Worm (Caenorhabditis elegans): Measurements from ENCODE around the gene aqp-3.

aqp-3 gene

DNA sequence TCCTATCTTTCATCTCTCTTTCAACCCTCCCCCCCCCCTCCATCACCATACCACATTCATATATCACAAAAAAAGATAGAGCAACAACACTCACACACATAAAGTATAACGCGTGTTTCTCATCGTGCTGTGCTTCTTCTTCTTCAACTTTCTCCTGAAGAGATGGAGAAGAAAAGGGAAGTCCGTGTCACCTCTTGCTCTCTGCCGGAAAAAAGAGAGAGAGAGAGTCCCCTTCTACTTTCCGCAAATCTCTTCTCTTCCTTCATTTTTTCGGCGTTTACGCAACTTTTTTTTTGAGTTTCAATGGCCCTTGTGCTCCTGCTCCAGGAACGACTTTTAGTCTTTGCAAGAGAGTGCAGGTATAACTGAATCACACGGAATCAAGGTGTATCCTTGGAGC, 13.4 kb upstream of the aqp-3 start (continued):
- peak; percentile 2 for TF ChIP-seq nhr-28 (tag; optimal IDR thresholded peaks at IDR 0.05)
- no peak for TF ChIP-seq saeg-2 (GFP tag; IDR thresholded peaks at IDR 0.05)
- no peak for TF ChIP-seq daf-8 (GFP tag; IDR thresholded peaks at IDR 0.05)
- TF ChIP-seq hif-1 (tag; optimal IDR thresholded peaks at IDR 0.05), result no peak
- TF ChIP-seq ceh-82 (tag; optimal IDR thresholded peaks at IDR 0.05), result no peak
- no peak for TF ChIP-seq nhr-102 (tag; optimal IDR thresholded peaks at IDR 0.05)
- no peak for TF ChIP-seq daf-12 (tag; optimal IDR thresholded peaks at IDR 0.05)
- TF ChIP-seq lsy-2 (tag; optimal IDR thresholded peaks at IDR 0.05), result peak in 1 of 2 experiments; percentile 13
- no peak for TF ChIP-seq dpl-1 (GFP tag; optimal IDR thresholded peaks at IDR 0.05)
- no peak for TF ChIP-seq spr-1 (tag; optimal IDR thresholded peaks at IDR 0.05)
- TF ChIP-seq hlh-30 (tag; optimal IDR thresholded peaks at IDR 0.05; ENCODE audit: insufficient read depth), result peak; percentile 45
- peak; percentile 22 for TF ChIP-seq mep-1 (tag; optimal IDR thresholded peaks at IDR 0.05)
- peak; percentile 63; the same call in 1 of the 2 replicates for TF ChIP-seq ctbp-1 (GFP tag; IDR thresholded peaks at IDR 0.05)
- no peak for TF ChIP-seq madf-9 (GFP tag; conservative IDR thresholded peaks at IDR 0.05)
- peak; percentile 46 for TF ChIP-seq fkh-10 (GFP tag; optimal IDR thresholded peaks at IDR 0.05)
- peak; percentile 46 for TF ChIP-seq hlh-11 (tag; optimal IDR thresholded peaks at IDR 0.05)
- TF ChIP-seq nhr-48 (tag; optimal IDR thresholded peaks at IDR 0.05), result no peak
- TF ChIP-seq madf-5 (GFP tag; IDR thresholded peaks at IDR 0.05), result no peak
- no peak for TF ChIP-seq T20F7.1 (GFP tag; optimal IDR thresholded peaks at IDR 0.05)
- TF ChIP-seq tag-97 (GFP tag; IDR thresholded peaks at IDR 0.05), result no peak

DNA sequence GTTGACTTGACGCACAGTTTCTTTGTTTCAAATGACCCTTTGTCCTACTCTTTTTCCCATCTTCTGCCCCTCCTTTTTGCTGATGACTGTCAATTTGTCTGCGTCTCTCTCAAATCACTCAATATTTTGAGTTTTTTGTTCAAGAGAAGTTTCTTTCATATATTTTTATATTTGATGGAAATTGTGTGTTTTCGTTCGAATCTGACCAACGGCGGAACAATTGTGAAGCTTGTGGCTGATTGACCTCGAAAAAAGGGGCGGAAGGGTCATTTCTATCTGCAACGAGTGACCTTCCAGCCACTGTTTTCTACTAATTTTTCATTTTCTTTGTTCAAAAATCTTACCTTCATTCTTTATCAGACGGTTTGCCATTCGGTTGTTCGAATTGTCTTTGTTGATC, 12.4 kb upstream of the aqp-3 start:
- TF ChIP-seq daf-19 (GFP tag; conservative IDR thresholded peaks at IDR 0.05), result no peak
- no peak for TF ChIP-seq unc-130 (GFP tag; optimal IDR thresholded peaks at IDR 0.05)
- no peak for TF ChIP-seq Y75B8A.6 (GFP tag; IDR thresholded peaks at IDR 0.05)
- no peak for TF ChIP-seq lin-15B (tag; optimal IDR thresholded peaks at IDR 0.05)
- TF ChIP-seq ztf-7 (tag; optimal IDR thresholded peaks at IDR 0.05), result no peak
- no peak for TF ChIP-seq tra-1 (GFP tag; IDR thresholded peaks at IDR 0.05)
- TF ChIP-seq spr-3 (GFP tag; optimal IDR thresholded peaks at IDR 0.05), result no peak
- no peak for TF ChIP-seq sdz-12 (GFP tag; optimal IDR thresholded peaks at IDR 0.05)
- no peak for TF ChIP-seq fkh-10 (GFP tag; optimal IDR thresholded peaks at IDR 0.05)
- TF ChIP-seq Y48G9A.11 (GFP tag; IDR thresholded peaks at IDR 0.05), result no peak
- TF ChIP-seq zip-11 (GFP tag; IDR thresholded peaks at IDR 0.05), result no peak
- no peak for TF ChIP-seq lin-29 (GFP tag; IDR thresholded peaks at IDR 0.05)
- no peak for TF ChIP-seq egl-27 (tag; optimal IDR thresholded peaks at IDR 0.05)
- TF ChIP-seq nhr-102 (tag; optimal IDR thresholded peaks at IDR 0.05), result no peak
- TF ChIP-seq F26F4.8 (GFP tag; conservative IDR thresholded peaks at IDR 0.05), result no peak

DNA sequence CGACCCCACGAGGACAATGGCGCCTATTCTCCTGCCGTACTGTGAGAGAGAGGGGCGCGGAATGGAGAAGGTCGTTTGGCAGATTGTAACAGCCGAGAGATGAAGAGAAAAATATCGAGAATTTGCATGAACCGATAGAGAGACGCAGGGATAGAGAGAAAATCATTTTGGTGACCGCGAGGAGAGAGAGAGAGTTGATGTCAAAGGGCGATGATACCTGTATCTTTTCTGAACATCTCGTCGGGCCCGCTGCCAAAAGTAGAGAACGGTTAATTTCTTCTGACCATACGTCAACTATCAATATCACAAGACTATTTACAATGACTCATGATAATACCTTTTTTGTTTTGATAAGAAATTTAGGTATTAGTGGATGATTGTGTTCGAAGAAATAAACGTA, 9.7 kb upstream of the aqp-3 start:
- TF ChIP-seq unc-130 (GFP tag; optimal IDR thresholded peaks at IDR 0.05) (no peak), zfp-3 (GFP tag; conservative IDR thresholded peaks at IDR 0.05) (no peak), nhr-28 (tag; optimal IDR thresholded peaks at IDR 0.05) (peak; percentile 70), jun-1 (tag; optimal IDR thresholded peaks at IDR 0.05) (no peak), dve-1 (tag; optimal IDR thresholded peaks at IDR 0.05; ENCODE audit: insufficient read depth) (peak; percentile 22), madf-5 (GFP tag; IDR thresholded peaks at IDR 0.05) (no peak), skn-1 (tag; optimal IDR thresholded peaks at IDR 0.05) (no peak), daf-19 (GFP tag; conservative IDR thresholded peaks at IDR 0.05) (no peak), T20F7.1 (GFP tag; optimal IDR thresholded peaks at IDR 0.05) (no peak), ZK546.5 (tag; optimal IDR thresholded peaks at IDR 0.05) (no peak), ztf-11 (tag; optimal IDR thresholded peaks at IDR 0.05) (no peak), nhr-237 (tag; optimal IDR thresholded peaks at IDR 0.05) (no peak), daf-12 (tag; optimal IDR thresholded peaks at IDR 0.05) (no peak), mdt-29 (GFP tag; IDR thresholded peaks at IDR 0.05) (no peak), saeg-2 (GFP tag; IDR thresholded peaks at IDR 0.05) (no peak), F49E8.2 (tag; optimal IDR thresholded peaks at IDR 0.05; ENCODE audit: borderline replicate concordance) (no peak), ceh-32 (tag; optimal IDR thresholded peaks at IDR 0.05; ENCODE audit: poor library complexity) (no peak), ztf-7 (tag; optimal IDR thresholded peaks at IDR 0.05) (no peak), mdl-1 (tag; optimal IDR thresholded peaks at IDR 0.05) (peak in 1 of 2 experiments; percentile 46), dmd-9 (GFP tag; IDR thresholded peaks at IDR 0.05) (no peak), ceh-62 (tag; optimal IDR thresholded peaks at IDR 0.05) (no peak), dmd-8 (GFP tag; IDR thresholded peaks at IDR 0.05) (no peak), T26A8.4 (GFP tag; IDR thresholded peaks at IDR 0.05) (no peak), egl-27 (tag; optimal IDR thresholded peaks at IDR 0.05) (no peak), F44E2.7 (GFP tag; IDR thresholded peaks at IDR 0.05) (no peak)

All from whole organism, L4 larva.